Fruit fly (Drosophila melanogaster) whole organism, embryonic: ENCODE measurements around the gene mRpS10.

Source experiments
- ATbp ChIP-seq: fragments of 200-800 bp; sonication (Bioruptor generic); optimal IDR thresholded peaks from 2 replicates; lab custom pipeline; 2017; ENCODE audit warnings: missing biosample characterization, mild to moderate bottlenecking, missing genetic modification characterization, missing genetic modification reagents
- BEAF-32 ChIP-seq: fragments of 200-800 bp; sonication (Bioruptor generic); optimal IDR thresholded peaks from 3 replicates; lab custom pipeline; 2017; ENCODE audit warnings: missing biosample characterization, missing genetic modification characterization, mild to moderate bottlenecking, moderate library complexity, missing genetic modification reagents
- CG10366 ChIP-seq: fragments of 200-800 bp; sonication (Bioruptor generic); IDR thresholded peaks from 2 replicates; pipeline ENCODE4 v1.3.6; 2022; ENCODE audit warnings: missing biosample characterization, missing genetic modification characterization
- CG11560 ChIP-seq: fragments of 200-800 bp; sonication (Bioruptor generic); IDR thresholded peaks from 3 replicates; pipeline ENCODE4 v1.3.6; 2022; ENCODE audit warnings: missing biosample characterization, missing genetic modification characterization
- CG11696 ChIP-seq: fragments of 200-800 bp; sonication (Bioruptor generic); IDR thresholded peaks from 2 replicates; pipeline ENCODE4 v1.3.6; 2022; ENCODE audit warnings: missing biosample characterization, missing genetic modification characterization
- CG12219 ChIP-seq: fragments of 200-800 bp; sonication (Bioruptor generic); optimal IDR thresholded peaks from 3 replicates; lab custom pipeline; 2018; ENCODE audit warnings: missing biosample characterization, mild to moderate bottlenecking, missing genetic modification characterization
- CG12659 ChIP-seq: fragments of 200-800 bp; sonication (Bioruptor generic); optimal IDR thresholded peaks from 3 replicates; lab custom pipeline; 2017; ENCODE audit warnings: mild to moderate bottlenecking, missing biosample characterization, missing genetic modification reagents, missing genetic modification characterization
- CG13287 ChIP-seq: fragments of 200-800 bp; sonication (Bioruptor generic); IDR thresholded peaks from 2 replicates; pipeline ENCODE4 v1.3.6; 2022; ENCODE audit warnings: missing biosample characterization, missing genetic modification characterization; ENCODE audit not compliant: partially characterized antibody
- CG13424 ChIP-seq: fragments of 200-800 bp; sonication (Bioruptor generic); optimal IDR thresholded peaks from 2 replicates; lab custom pipeline; 2019; ENCODE audit warnings: missing biosample characterization, mild to moderate bottlenecking, missing genetic modification characterization, moderate library complexity
- CG13894 ChIP-seq: fragments of 200-800 bp; sonication (Bioruptor generic); optimal IDR thresholded peaks from 3 replicates; lab custom pipeline; 2018; ENCODE audit warnings: missing biosample characterization, mild to moderate bottlenecking, missing genetic modification characterization, moderate library complexity
- CG14050 ChIP-seq: fragments of 200-800 bp; sonication (Bioruptor generic); IDR thresholded peaks from 3 replicates; pipeline ENCODE4 v1.3.6; 2022; ENCODE audit warnings: missing biosample characterization, missing genetic modification characterization
- CG15011 ChIP-seq: fragments of 200-800 bp; sonication (Bioruptor generic); optimal IDR thresholded peaks from 3 replicates; lab custom pipeline; 2018; ENCODE audit warnings: missing biosample characterization, mild to moderate bottlenecking, missing genetic modification characterization
- CG15073 ChIP-seq: fragments of 200-800 bp; sonication (Bioruptor generic); optimal IDR thresholded peaks from 2 replicates; lab custom pipeline; 2016; ENCODE audit warnings: missing biosample characterization, missing genetic modification characterization
- CG16863 ChIP-seq: fragments of 200-800 bp; sonication (Bioruptor generic); optimal IDR thresholded peaks from 3 replicates; lab custom pipeline; 2016; ENCODE audit warnings: missing biosample characterization, missing genetic modification characterization
- CG17912 ChIP-seq: fragments of 200-800 bp; sonication (Bioruptor generic); optimal IDR thresholded peaks from 2 replicates; lab custom pipeline; 2018; ENCODE audit warnings: missing biosample characterization, mild to moderate bottlenecking, missing genetic modification characterization
- CG18011 ChIP-seq: fragments of 200-800 bp; sonication (Bioruptor generic); optimal IDR thresholded peaks from 2 replicates; lab custom pipeline; 2017; ENCODE audit warnings: missing biosample characterization, missing genetic modification characterization, mild to moderate bottlenecking, moderate library complexity, missing genotype
- CG31441 ChIP-seq: fragments of 200-800 bp; sonication (Bioruptor generic); IDR thresholded peaks from 2 replicates; pipeline ENCODE4 v1.3.6; 2022; ENCODE audit warnings: missing biosample characterization, missing genetic modification characterization
- CG33213 ChIP-seq: fragments of 200-800 bp; sonication (Bioruptor generic); optimal IDR thresholded peaks from 3 replicates; lab custom pipeline; 2016; ENCODE audit warnings: missing biosample characterization, missing genetic modification characterization
- CG3995 ChIP-seq: fragments of 200-800 bp; sonication (Bioruptor generic); optimal IDR thresholded peaks from 3 replicates; lab custom pipeline; 2016; ENCODE audit warnings: missing biosample characterization, missing genetic modification characterization
- CG4424 ChIP-seq: fragments of 200-800 bp; sonication (Bioruptor generic); optimal IDR thresholded peaks from 3 replicates; lab custom pipeline; 2016; ENCODE audit warnings: missing biosample characterization, missing genetic modification characterization
- CG6791 ChIP-seq: fragments of 200-800 bp; sonication (Bioruptor generic); IDR thresholded peaks from 3 replicates; pipeline ENCODE4 v1.3.6; 2022; ENCODE audit warnings: missing biosample characterization, missing genetic modification characterization; ENCODE audit not compliant: partially characterized antibody
- CG7963 ChIP-seq: fragments of 200-800 bp; sonication (Bioruptor generic); IDR thresholded peaks from 3 replicates; pipeline ENCODE4 v1.3.6; 2022; ENCODE audit warnings: missing biosample characterization, missing genetic modification characterization; ENCODE audit not compliant: partially characterized antibody
- CG8089 ChIP-seq: fragments of 200-800 bp; sonication (Bioruptor generic); optimal IDR thresholded peaks from 3 replicates; lab custom pipeline; 2016; ENCODE audit warnings: missing biosample characterization, missing genetic modification characterization
- CG9727 ChIP-seq: fragments of 200-800 bp; sonication (Bioruptor generic); optimal IDR thresholded peaks from 3 replicates; lab custom pipeline; 2017; ENCODE audit warnings: missing biosample characterization, mild to moderate bottlenecking, missing genetic modification characterization
- Chrac-16 ChIP-seq: fragments of 200-800 bp; sonication (Bioruptor generic); optimal IDR thresholded peaks from 3 replicates; lab custom pipeline; 2016; ENCODE audit warnings: missing biosample characterization, missing genetic modification characterization
- H2.0 ChIP-seq: fragments of 200-800 bp; sonication (Bioruptor generic); IDR thresholded peaks from 2 replicates; pipeline ENCODE4 v1.3.6; 2022; ENCODE audit warnings: missing biosample characterization, missing genetic modification characterization
- Lhr ChIP-seq: fragments of 200-800 bp; sonication (Bioruptor generic); optimal IDR thresholded peaks from 3 replicates; lab custom pipeline; 2017; ENCODE audit warnings: mild to moderate bottlenecking, missing biosample characterization, missing genetic modification reagents, missing genetic modification characterization
- Max ChIP-seq: fragments of 200-800 bp; sonication (Bioruptor generic); optimal IDR thresholded peaks from 2 replicates; lab custom pipeline; 2016; ENCODE audit warnings: missing biosample characterization, mild to moderate bottlenecking, missing genetic modification characterization
- Nf-YA ChIP-seq: fragments of 200-800 bp; sonication (Bioruptor generic); IDR thresholded peaks from 2 replicates; pipeline ENCODE4 v1.3.6; 2022; ENCODE audit warnings: missing biosample characterization, missing genetic modification characterization
- Pdp1 ChIP-seq, 2 experiments: fragments of 200-800 bp; sonication (Bioruptor generic); optimal IDR thresholded peaks; 3 replicates each; lab custom pipeline; 2016; ENCODE audit warnings: missing biosample characterization in 2 of 2, missing genetic modification characterization in 2 of 2, mild to moderate bottlenecking in 1 of 2, moderate library complexity in 1 of 2
- Sox102F ChIP-seq: fragments of 200-800 bp; sonication (Bioruptor generic); optimal IDR thresholded peaks from 2 replicates; lab custom pipeline; 2018; ENCODE audit warnings: missing biosample characterization, mild to moderate bottlenecking, missing genetic modification characterization, moderate library complexity
- Taf1 ChIP-seq: fragments of 200-800 bp; sonication (Bioruptor generic); IDR thresholded peaks from 2 replicates; pipeline ENCODE4 v1.3.6; 2022; ENCODE audit warnings: missing biosample characterization, missing genetic modification characterization
- Vsx1 ChIP-seq: fragments of 200-800 bp; sonication (Bioruptor generic); optimal IDR thresholded peaks from 2 replicates; lab custom pipeline; 2017; ENCODE audit warnings: missing biosample characterization, mild to moderate bottlenecking, missing genetic modification characterization, missing genetic modification reagents
- YL-1 ChIP-seq: fragments of 200-800 bp; sonication (Bioruptor generic); optimal IDR thresholded peaks from 3 replicates; lab custom pipeline; 2017; ENCODE audit warnings: missing biosample characterization, mild to moderate bottlenecking, missing genetic modification characterization
- amos ChIP-seq: fragments of 200-800 bp; sonication (Bioruptor generic); IDR thresholded peaks from 2 replicates; pipeline ENCODE4 v1.3.6; 2022; ENCODE audit warnings: missing biosample characterization, missing genetic modification characterization; ENCODE audit not compliant: partially characterized antibody
- en ChIP-seq: fragments of 200-800 bp; sonication (Bioruptor generic); optimal IDR thresholded peaks from 2 replicates; lab custom pipeline; 2016; ENCODE audit warnings: missing biosample characterization, missing genetic modification characterization
- exex ChIP-seq: fragments of 200-800 bp; sonication (Bioruptor generic); optimal IDR thresholded peaks from 4 replicates; lab custom pipeline; 2018; ENCODE audit warnings: missing biosample characterization, mild to moderate bottlenecking, missing genetic modification characterization, moderate library complexity
- fd3F ChIP-seq: fragments of 200-800 bp; sonication (Bioruptor generic); optimal IDR thresholded peaks from 2 replicates; lab custom pipeline; 2018; ENCODE audit warnings: missing biosample characterization, mild to moderate bottlenecking, missing genetic modification characterization, moderate library complexity
- lbe ChIP-seq: fragments of 200-800 bp; sonication (Bioruptor generic); optimal IDR thresholded peaks from 2 replicates; lab custom pipeline; 2016; ENCODE audit warnings: missing biosample characterization, mild to moderate bottlenecking, missing genetic modification characterization
- mirr ChIP-seq: fragments of 200-800 bp; sonication (Bioruptor generic); optimal IDR thresholded peaks from 3 replicates; lab custom pipeline; 2018; ENCODE audit warnings: missing biosample characterization, mild to moderate bottlenecking, missing genetic modification characterization
- mld ChIP-seq: fragments of 200-800 bp; sonication (Bioruptor generic); IDR thresholded peaks from 3 replicates; pipeline ENCODE4 v1.3.6; 2022; ENCODE audit warnings: missing biosample characterization, missing genetic modification characterization; ENCODE audit not compliant: partially characterized antibody
- nom ChIP-seq: fragments of 200-800 bp; sonication (Bioruptor generic); optimal IDR thresholded peaks from 2 replicates; lab custom pipeline; 2017; ENCODE audit warnings: missing biosample characterization, missing genetic modification characterization, mild to moderate bottlenecking, moderate library complexity, missing genetic modification reagents
- oc ChIP-seq: fragments of 200-800 bp; sonication (Bioruptor generic); optimal IDR thresholded peaks from 2 replicates; lab custom pipeline; 2018; ENCODE audit warnings: missing biosample characterization, mild to moderate bottlenecking, missing genetic modification characterization, moderate library complexity
- slou ChIP-seq: fragments of 200-800 bp; sonication (Bioruptor generic); optimal IDR thresholded peaks from 3 replicates; lab custom pipeline; 2016; ENCODE audit warnings: missing biosample characterization, missing genetic modification characterization
- sqz ChIP-seq: fragments of 200-800 bp; sonication (Bioruptor generic); optimal IDR thresholded peaks from 3 replicates; lab custom pipeline; 2018; ENCODE audit warnings: missing biosample characterization, mild to moderate bottlenecking, missing genetic modification characterization
- ttk ChIP-seq: fragments of 200-800 bp; sonication (Bioruptor generic); IDR thresholded peaks from 2 replicates; pipeline ENCODE4 v2.1.2; 2022; ENCODE audit warnings: missing biosample characterization, missing genetic modification characterization
- unpg ChIP-seq: fragments of 200-800 bp; sonication (Bioruptor generic); optimal IDR thresholded peaks from 3 replicates; lab custom pipeline; 2018; ENCODE audit warnings: missing biosample characterization, mild to moderate bottlenecking, missing genetic modification characterization, moderate library complexity
- vvl ChIP-seq: fragments of 200-800 bp; sonication (Bioruptor generic); IDR thresholded peaks from 2 replicates; pipeline ENCODE4 v1.3.6; 2022; ENCODE audit warnings: missing biosample characterization, missing genetic modification characterization
- wek ChIP-seq: fragments of 200-800 bp; sonication (Bioruptor generic); optimal IDR thresholded peaks from 3 replicates; lab custom pipeline; 2018; ENCODE audit warnings: missing biosample characterization, mild to moderate bottlenecking, missing genetic modification characterization, moderate library complexity
- zfh2 ChIP-seq: fragments of 200-800 bp; sonication (Bioruptor generic); optimal IDR thresholded peaks from 2 replicates; lab custom pipeline; 2016; ENCODE audit warnings: missing biosample characterization, missing genetic modification characterization

Gene mRpS10

dm6 chr3R:15205223-15205622 lies 24.2 kb upstream of the mRpS10 start (continued):
- TF ChIP-seq unpg (GFP tag; lab: Kevin White, UChicago) (no peak), CG16863 (GFP tag; lab: Kevin White, UChicago) (no peak), CG8089 (GFP tag; lab: Kevin White, UChicago) (no peak), CG9727 (no peak), sqz (GFP tag; lab: Kevin White, UChicago) (peak; percentile 61), zfh2 (no peak), Taf1 (GFP tag; lab: Robert Waterston, UW) (no peak), Pdp1 (GFP tag; optimal IDR thresholded peaks at IDR 0.05; lab: Kevin White, UChicago) (peak in 1 of 2 experiments; percentile 48), Chrac-16 (GFP tag; lab: Kevin White, UChicago) (no peak), wek (GFP tag; lab: Kevin White, UChicago) (no peak), exex (tag; lab: Kevin White, UChicago) (no peak), mirr (GFP tag; lab: Kevin White, UChicago) (no peak), CG13894 (tag; lab: Kevin White, UChicago) (peak; percentile 20), CG33213 (GFP tag; lab: Kevin White, UChicago) (no peak), H2.0 (no peak), oc (no peak), CG31441 (GFP tag; lab: Robert Waterston, UW) (no peak), ttk (GFP tag; lab: Robert Waterston, UW) (no peak), fd3F (no peak), Nf-YA (GFP tag; lab: Robert Waterston, UW) (no peak), amos (GFP tag; lab: Robert Waterston, UW) (no peak), Lhr (GFP tag; lab: Kevin White, UChicago) (no peak), CG12219 (no peak), CG6791 (GFP tag; lab: Robert Waterston, UW) (no peak), en (GFP tag; lab: Kevin White, UChicago) (no peak), CG11560 (no peak), Vsx1 (GFP tag; lab: Kevin White, UChicago) (no peak), mld (no peak), CG11696 (GFP tag; lab: Robert Waterston, UW) (no peak), nom (no peak), vvl (GFP tag; lab: Robert Waterston, UW) (peak; percentile 61; the same call in 1 of the 2 replicates)

dm6 chr3R:15206273-15206672 lies 23.2 kb upstream of the mRpS10 start, which contains the start of gene Spn88Ea:
TSS of gene Spn88Ea (minus strand) at chr3R:15206447.
- TF ChIP-seq Sox102F (no peak), CG14050 (GFP tag; lab: Robert Waterston, UW) (no peak), CG10366 (GFP tag; lab: Robert Waterston, UW) (no peak), CG18011 (no peak), CG3995 (GFP tag; lab: Kevin White, UChicago) (peak; percentile 96), amos (GFP tag; lab: Robert Waterston, UW) (peak; percentile 35; the same call in 1 of the 2 replicates), CG15073 (no peak), CG15011 (GFP tag; lab: Kevin White, UChicago) (no peak), mirr (GFP tag; lab: Kevin White, UChicago) (peak; percentile 18), CG4424 (GFP tag; lab: Kevin White, UChicago) (no peak), CG6791 (GFP tag; lab: Robert Waterston, UW) (peak; percentile 7; the same call in 1 of the 3 replicates), slou (GFP tag; lab: Kevin White, UChicago) (no peak), CG17912 (GFP tag; lab: Kevin White, UChicago) (no peak), nom (peak; percentile 15), BEAF-32 (GFP tag; lab: Kevin White, UChicago) (peak; percentile 40), CG12219 (no peak), lbe (GFP tag; lab: Kevin White, UChicago) (no peak), CG13424 (tag; lab: Kevin White, UChicago) (no peak), Max (GFP tag; lab: Kevin White, UChicago) (no peak), CG13287 (GFP tag; lab: Robert Waterston, UW) (peak; percentile 44), CG12659 (peak; percentile 20), CG7963 (GFP tag; lab: Robert Waterston, UW) (0 out of 3 replicates have a peak, but pooled peaks have one; percentile 47), YL-1 (GFP tag; lab: Kevin White, UChicago) (no peak), ATbp (no peak)
